Worm (Caenorhabditis elegans) whole organism, young adult: ENCODE results near the gene R11D1.10.

Experiments
- atf-7 ChIP-seq: sonication (generic microtip); optimal IDR thresholded peaks from 2 replicates; lab custom pipeline; 2017; ENCODE audit warnings: mild to moderate bottlenecking, missing genetic modification characterization, missing compliant biosample characterization
- bed-2 ChIP-seq: fragments of 200-800 bp; sonication (Bioruptor generic); IDR thresholded peaks from 2 replicates; pipeline ENCODE4 v1.3.6; 2022; ENCODE audit warnings: missing genetic modification reagents, missing genetic modification characterization, missing compliant biosample characterization
- ccch-3 ChIP-seq: fragments of 200-800 bp; sonication (Bioruptor generic); optimal IDR thresholded peaks from 2 replicates; lab custom pipeline; 2018; ENCODE audit warnings: mild to moderate bottlenecking, missing genetic modification characterization, missing compliant biosample characterization
- chd-7 ChIP-seq: sonication (generic microtip); optimal IDR thresholded peaks from 2 replicates; lab custom pipeline; 2016; ENCODE audit warnings: mild to moderate bottlenecking, missing genetic modification characterization, moderate library complexity, missing compliant biosample characterization
- egl-44 ChIP-seq: fragments of 200-800 bp; sonication (Bioruptor generic); IDR thresholded peaks from 2 replicates; pipeline ENCODE4 v1.3.6; 2022; ENCODE audit warnings: missing genetic modification reagents, missing genetic modification characterization, missing compliant biosample characterization
- lin-26 ChIP-seq: fragments of 200-800 bp; sonication (Bioruptor generic); IDR thresholded peaks from 2 replicates; pipeline ENCODE4 v1.3.6; 2022; ENCODE audit warnings: missing genetic modification reagents, missing genetic modification characterization, missing compliant biosample characterization
- sea-2 ChIP-seq: fragments of 200-800 bp; sonication (Bioruptor generic); IDR thresholded peaks from 2 replicates; pipeline ENCODE4 v1.3.6; 2022; ENCODE audit warnings: missing genetic modification characterization, missing compliant biosample characterization

- no peak for TF ChIP-seq egl-44
- no peak for TF ChIP-seq chd-7 (tag; lab: Kevin White, UChicago)
- TF ChIP-seq lin-26 (GFP tag; lab: Robert Waterston, UW), result no peak
- no peak for TF ChIP-seq bed-2 (GFP tag; lab: Robert Waterston, UW)
- TF ChIP-seq ccch-3 (GFP tag; lab: Kevin White, UChicago), result no peak
- TF ChIP-seq atf-7 (tag; lab: Kevin White, UChicago), result no peak
- TF ChIP-seq sea-2, result no peak
Observed at ce11 chrV:12773852-12774251, 44.5 kb downstream of the R11D1.10 start.
